Worm (Caenorhabditis elegans) whole organism, L4/young adult: ENCODE results near the gene kcnl-1.

Experiments
- W03F9.2 ChIP-seq: fragments of 150-350 bp; optimal IDR thresholded peaks from 2 replicates; lab custom pipeline; 2014; ENCODE audit warnings: missing biosample characterization, missing genetic modification characterization
- him-1 ChIP-seq: sonication (generic microtip); optimal IDR thresholded peaks from 2 replicates; lab custom pipeline; 2016; ENCODE audit warnings: missing genotype, missing genetic modification reagents, missing genetic modification characterization, missing compliant biosample characterization

- TF ChIP-seq W03F9.2 (tag; lab: Kevin White, UChicago), result no peak
- no peak for TF ChIP-seq him-1 (tag; lab: Kevin White, UChicago)
Measured at ce11 chrV:19640808-19641207, 75.6 kb downstream of the kcnl-1 start, which contains the start of gene Y43F8C.6.
